Fruit fly (Drosophila melanogaster) whole organism, embryonic: Measurements from ENCODE around the gene CG7304.

Experiments
- Awh ChIP-seq: fragments of 200-800 bp; sonication (Bioruptor generic); IDR thresholded peaks from 2 replicates; pipeline ENCODE4, ENCODE4 v1.3.6; 2022; ENCODE audit warnings: missing biosample characterization, missing genetic modification characterization
- B-H2 ChIP-seq: fragments of 200-800 bp; sonication (Bioruptor generic); optimal IDR thresholded peaks from 2 replicates; lab custom pipeline; 2018; ENCODE audit warnings: missing biosample characterization, mild to moderate bottlenecking, missing genetic modification characterization
- CG10654 ChIP-seq: fragments of 200-800 bp; sonication (Bioruptor generic); optimal IDR thresholded peaks from 2 replicates; lab custom pipeline; 2016; ENCODE audit warnings: missing biosample characterization, missing genetic modification characterization
- CG11093 ChIP-seq: fragments of 200-800 bp; sonication (Bioruptor generic); IDR thresholded peaks from 3 replicates; pipeline ENCODE4 v1.3.6; 2022; ENCODE audit warnings: missing biosample characterization, missing genetic modification characterization
- CG12104 ChIP-seq: fragments of 200-800 bp; sonication (Bioruptor generic); optimal IDR thresholded peaks from 3 replicates; lab custom pipeline; 2016; ENCODE audit warnings: missing biosample characterization, missing genetic modification characterization
- CG13894 ChIP-seq: fragments of 200-800 bp; sonication (Bioruptor generic); optimal IDR thresholded peaks from 3 replicates; lab custom pipeline; 2018; ENCODE audit warnings: missing biosample characterization, mild to moderate bottlenecking, missing genetic modification characterization, moderate library complexity
- CG14050 ChIP-seq: fragments of 200-800 bp; sonication (Bioruptor generic); IDR thresholded peaks from 3 replicates; pipeline ENCODE4 v1.3.6; 2022; ENCODE audit warnings: missing biosample characterization, missing genetic modification characterization
- CG14667 ChIP-seq: fragments of 200-800 bp; sonication (Bioruptor generic); IDR thresholded peaks from 2 replicates; pipeline ENCODE4 v1.3.6; 2022; ENCODE audit warnings: missing biosample characterization, missing genetic modification characterization
- CG1792 ChIP-seq: fragments of 200-800 bp; sonication (Bioruptor generic); optimal IDR thresholded peaks from 2 replicates; lab custom pipeline; 2016; ENCODE audit warnings: missing biosample characterization, missing genetic modification characterization
- CG18262 ChIP-seq: fragments of 200-800 bp; optimal IDR thresholded peaks from 3 replicates; lab custom pipeline; 2019; ENCODE audit warnings: missing biosample characterization, mild to moderate bottlenecking, missing genetic modification characterization, moderate library complexity
- CG30403 ChIP-seq: fragments of 200-800 bp; sonication (Bioruptor generic); optimal IDR thresholded peaks from 3 replicates; lab custom pipeline; 2016; ENCODE audit warnings: missing biosample characterization, missing genetic modification characterization
- CG3163 ChIP-seq: fragments of 200-800 bp; sonication (Bioruptor generic); optimal IDR thresholded peaks from 3 replicates; lab custom pipeline; 2016; ENCODE audit warnings: missing biosample characterization, missing genetic modification characterization
- CG32532 ChIP-seq: fragments of 200-800 bp; sonication (Bioruptor generic); IDR thresholded peaks from 2 replicates; pipeline ENCODE4 v1.3.6; 2022; ENCODE audit warnings: missing biosample characterization, missing genetic modification characterization
- CG4282 ChIP-seq: fragments of 200-800 bp; sonication (Bioruptor generic); optimal IDR thresholded peaks from 2 replicates; lab custom pipeline; 2016; ENCODE audit warnings: missing biosample characterization, missing genetic modification characterization
- CG5953 ChIP-seq: fragments of 200-800 bp; sonication (Bioruptor generic); IDR thresholded peaks from 2 replicates; pipeline ENCODE4 v1.3.6; 2022; ENCODE audit warnings: missing biosample characterization, missing genetic modification characterization
- CG6689 ChIP-seq: fragments of 200-800 bp; sonication (Bioruptor generic); IDR thresholded peaks from 2 replicates; pipeline ENCODE4 v1.3.6; 2022; ENCODE audit warnings: missing biosample characterization, missing genetic modification characterization
- CG7372 ChIP-seq: fragments of 200-800 bp; sonication (Bioruptor generic); IDR thresholded peaks from 2 replicates; pipeline ENCODE4 v1.3.6; 2022; ENCODE audit warnings: missing biosample characterization, missing genetic modification characterization
- CG7556 ChIP-seq: fragments of 200-800 bp; sonication (Bioruptor generic); optimal IDR thresholded peaks from 2 replicates; lab custom pipeline; 2017; ENCODE audit warnings: missing biosample characterization, mild to moderate bottlenecking, missing genetic modification characterization
- CG8478 ChIP-seq: fragments of >200 bp; optimal IDR thresholded peaks from 2 replicates; lab custom pipeline; 2018
- CG8924 ChIP-seq: fragments of 200-800 bp; optimal IDR thresholded peaks from 3 replicates; lab custom pipeline; 2019; ENCODE audit warnings: missing biosample characterization, mild to moderate bottlenecking, missing genetic modification characterization, moderate library complexity
- CG9932 ChIP-seq: fragments of 200-800 bp; sonication (Bioruptor generic); IDR thresholded peaks from 2 replicates; pipeline ENCODE4 v1.3.6; 2022; ENCODE audit warnings: missing biosample characterization, missing genetic modification characterization
- Chrac-16 ChIP-seq: fragments of 200-800 bp; sonication (Bioruptor generic); optimal IDR thresholded peaks from 3 replicates; lab custom pipeline; 2016; ENCODE audit warnings: missing biosample characterization, missing genetic modification characterization
- Ets97D ChIP-seq: fragments of 200-800 bp; sonication (Bioruptor generic); optimal IDR thresholded peaks from 3 replicates; lab custom pipeline; 2016; ENCODE audit warnings: missing biosample characterization, missing genetic modification characterization
- Fer3 ChIP-seq: fragments of 200-800 bp; sonication (Bioruptor generic); optimal IDR thresholded peaks from 2 replicates; lab custom pipeline; 2018; ENCODE audit warnings: missing biosample characterization, mild to moderate bottlenecking, missing genetic modification characterization, moderate library complexity
- NC2α ChIP-seq: fragments of 200-800 bp; sonication (Bioruptor generic); optimal IDR thresholded peaks from 2 replicates; lab custom pipeline; 2016; ENCODE audit warnings: missing biosample characterization, missing genetic modification characterization
- Neu2 ChIP-seq: fragments of 200-800 bp; sonication (Bioruptor generic); optimal IDR thresholded peaks from 3 replicates; lab custom pipeline; 2016; ENCODE audit warnings: missing biosample characterization, missing genetic modification characterization, borderline replicate concordance
- Tbp ChIP-seq: fragments of >200 bp; optimal IDR thresholded peaks from 2 replicates; lab custom pipeline; 2018; ENCODE audit warnings: missing biosample characterization, missing genetic modification characterization
- ab ChIP-seq: fragments of 200-800 bp; sonication (Bioruptor generic); optimal IDR thresholded peaks from 2 replicates; lab custom pipeline; 2016; ENCODE audit warnings: missing biosample characterization, missing genetic modification characterization
- abd-A ChIP-seq: fragments of 200-800 bp; sonication (Bioruptor generic); optimal IDR thresholded peaks from 3 replicates; lab custom pipeline; 2019; ENCODE audit warnings: missing biosample characterization, mild to moderate bottlenecking, missing genetic modification characterization, moderate library complexity
- aop ChIP-seq: fragments of 200-800 bp; sonication (Bioruptor generic); IDR thresholded peaks from 2 replicates; pipeline ENCODE4 v1.3.6; 2022; ENCODE audit warnings: missing biosample characterization, missing genetic modification characterization
- ash1 ChIP-seq: fragments of 200-800 bp; sonication (Bioruptor generic); optimal IDR thresholded peaks from 2 replicates; lab custom pipeline; 2018; ENCODE audit warnings: missing biosample characterization, mild to moderate bottlenecking, missing genetic modification characterization
- bowl ChIP-seq: fragments of 200-800 bp; sonication (Bioruptor generic); IDR thresholded peaks from 2 replicates; pipeline ENCODE4 v1.3.6; 2022; ENCODE audit warnings: missing biosample characterization, missing genetic modification characterization
- caup ChIP-seq: fragments of 200-800 bp; sonication (Bioruptor generic); optimal IDR thresholded peaks from 3 replicates; lab custom pipeline; 2017; ENCODE audit warnings: missing biosample characterization, mild to moderate bottlenecking, missing genetic modification characterization, moderate library complexity; ENCODE audit not compliant: severe bottlenecking
- chinmo ChIP-seq: fragments of 200-800 bp; sonication (Bioruptor generic); IDR thresholded peaks from 4 replicates; pipeline ENCODE4 v1.3.6; 2022; ENCODE audit warnings: missing biosample characterization, missing genetic modification characterization; ENCODE audit not compliant: partially characterized antibody
- crp ChIP-seq, 2 experiments: fragments of 200-800 bp; sonication (Bioruptor generic); optimal IDR thresholded peaks; 2 replicates in 1 of 2; 3 replicates in 1 of 2; lab custom pipeline; 2017; ENCODE audit warnings: missing biosample characterization in 2 of 2, missing genetic modification characterization in 2 of 2, mild to moderate bottlenecking in 1 of 2, moderate library complexity in 1 of 2
- dpn ChIP-seq, 2 experiments: fragments of 200-800 bp; sonication (Bioruptor generic); optimal IDR thresholded peaks; 3 replicates each; lab custom pipeline; 2016; ENCODE audit warnings: missing biosample characterization in 2 of 2, missing genetic modification characterization in 2 of 2
- exex ChIP-seq: fragments of 200-800 bp; sonication (Bioruptor generic); optimal IDR thresholded peaks from 4 replicates; lab custom pipeline; 2018; ENCODE audit warnings: missing biosample characterization, mild to moderate bottlenecking, missing genetic modification characterization, moderate library complexity
- gsb ChIP-seq: fragments of 200-800 bp; sonication (Bioruptor generic); IDR thresholded peaks from 2 replicates; pipeline ENCODE4 v1.3.6; 2022; ENCODE audit warnings: missing biosample characterization, missing genetic modification characterization
- ham ChIP-seq: fragments of 200-800 bp; sonication (Bioruptor generic); IDR thresholded peaks from 2 replicates; pipeline ENCODE4 v1.3.6; 2022; ENCODE audit warnings: missing biosample characterization, missing genetic modification characterization
- hth ChIP-seq: fragments of >200 bp; optimal IDR thresholded peaks from 2 replicates; lab custom pipeline; 2017; ENCODE audit warnings: inconsistent platforms
- jing ChIP-seq: fragments of 200-800 bp; sonication (Bioruptor generic); optimal IDR thresholded peaks from 2 replicates; lab custom pipeline; 2018; ENCODE audit warnings: missing biosample characterization, mild to moderate bottlenecking, missing genetic modification characterization
- kah ChIP-seq: fragments of 200-800 bp; sonication (Bioruptor generic); optimal IDR thresholded peaks from 2 replicates; lab custom pipeline; 2018; ENCODE audit warnings: missing biosample characterization, mild to moderate bottlenecking, missing genetic modification characterization
- kay ChIP-seq: fragments of 200-800 bp; sonication (Bioruptor generic); optimal IDR thresholded peaks from 2 replicates; lab custom pipeline; 2016; ENCODE audit warnings: missing biosample characterization, missing genetic modification characterization
- knrl ChIP-seq: fragments of 200-800 bp; sonication (Bioruptor generic); IDR thresholded peaks from 3 replicates; pipeline ENCODE4 v1.3.6; 2022; ENCODE audit warnings: missing biosample characterization, missing genetic modification characterization; ENCODE audit not compliant: partially characterized antibody
- lola ChIP-seq, 3 experiments: fragments of >200 bp in 2 of 3; fragments of 200-800 bp in 1 of 3; sonication (Bioruptor generic) in 1 of 3; optimal IDR thresholded peaks; 2 replicates each; lab custom pipeline; 2017 to 2019; ENCODE audit warnings: missing biosample characterization in 3 of 3, missing genetic modification characterization in 3 of 3, mild to moderate bottlenecking in 1 of 3, moderate library complexity in 1 of 3
- luna ChIP-seq: fragments of 200-800 bp; sonication (Bioruptor generic); optimal IDR thresholded peaks from 2 replicates; lab custom pipeline; 2016; ENCODE audit warnings: missing biosample characterization, missing genetic modification characterization
- maf-S ChIP-seq: fragments of 200-800 bp; sonication (Bioruptor generic); optimal IDR thresholded peaks from 2 replicates; lab custom pipeline; 2016; ENCODE audit warnings: missing biosample characterization, missing genetic modification characterization
- nerfin-1 ChIP-seq: fragments of 200-800 bp; sonication (Bioruptor generic); optimal IDR thresholded peaks from 3 replicates; lab custom pipeline; 2019; ENCODE audit warnings: missing biosample characterization, mild to moderate bottlenecking, missing genetic modification characterization, moderate library complexity
- schlank ChIP-seq: fragments of 200-800 bp; sonication (Bioruptor generic); optimal IDR thresholded peaks from 2 replicates; lab custom pipeline; 2018; ENCODE audit warnings: missing biosample characterization, mild to moderate bottlenecking, missing genetic modification characterization
- usp ChIP-seq: fragments of >200 bp; optimal IDR thresholded peaks from 2 replicates; lab custom pipeline; 2017; ENCODE audit warnings: missing biosample characterization, missing genetic modification characterization
- zen ChIP-seq: fragments of 200-800 bp; sonication (Bioruptor generic); optimal IDR thresholded peaks from 3 replicates; lab custom pipeline; 2018; ENCODE audit warnings: missing biosample characterization, mild to moderate bottlenecking, missing genetic modification characterization, moderate library complexity

CG7304 gene

dm6 chr3L:15729306-15730006, 49.9 kb downstream of the CG7304 start (continued):
- TF ChIP-seq gsb (GFP tag; lab: Robert Waterston, UW) (no peak), CG13894 (tag; lab: Kevin White, UChicago) (no peak), CG8924 (tag; lab: Kevin White, UChicago) (no peak), maf-S (GFP tag; lab: Kevin White, UChicago) (no peak), NC2α (no peak), usp (GFP tag; lab: Kevin White, UChicago) (no peak), CG30403 (GFP tag; lab: Kevin White, UChicago) (no peak), bowl (no peak), CG14667 (no peak), abd-A (tag; lab: Kevin White, UChicago) (peak; percentile 69), B-H2 (no peak), kah (GFP tag; lab: Kevin White, UChicago) (peak; percentile 33), crp (GFP tag; optimal IDR thresholded peaks at IDR 0.05; lab: Kevin White, UChicago) (no peak), CG4282 (GFP tag; lab: Kevin White, UChicago) (no peak), knrl (GFP tag; lab: Robert Waterston, UW) (peak; percentile 35; the same call in 1 of the 3 replicates), CG3163 (peak; percentile 15), Neu2 (GFP tag; lab: Kevin White, UChicago) (no peak), chinmo (GFP tag; lab: Robert Waterston, UW) (peak; percentile 75; the same call in 1 of the 4 replicates), Ets97D (no peak), schlank (tag; lab: Kevin White, UChicago) (no peak), CG12104 (GFP tag; lab: Kevin White, UChicago) (no peak), Fer3 (tag; lab: Kevin White, UChicago) (no peak), zen (tag; lab: Kevin White, UChicago) (no peak), Awh (GFP tag; lab: Robert Waterston, UW) (no peak), CG14050 (no peak), CG5953 (GFP tag; lab: Robert Waterston, UW) (no peak), CG7556 (GFP tag; lab: Kevin White, UChicago) (no peak), kay (no peak), CG8478 (lab: Kevin White, UChicago) (no peak), Chrac-16 (GFP tag; lab: Kevin White, UChicago) (no peak), CG18262 (tag; lab: Kevin White, UChicago) (peak; percentile 18), CG32532 (GFP tag; lab: Robert Waterston, UW) (peak; percentile 55; the same call in 1 of the 2 replicates), luna (GFP tag; lab: Kevin White, UChicago) (no peak), CG1792 (GFP tag; lab: Kevin White, UChicago) (no peak), jing (GFP tag; lab: Kevin White, UChicago) (peak; percentile 48), lola (GFP tag; optimal IDR thresholded peaks at IDR 0.05; lab: Kevin White, UChicago) (no peak), ash1 (GFP tag; lab: Kevin White, UChicago) (peak; percentile 27), dpn (GFP tag; optimal IDR thresholded peaks at IDR 0.05; lab: Kevin White, UChicago) (no peak), caup (GFP tag; lab: Kevin White, UChicago) (no peak), ham (no peak), nerfin-1 (tag; lab: Kevin White, UChicago) (peak; percentile 57), exex (tag; lab: Kevin White, UChicago) (no peak), CG9932 (GFP tag; lab: Robert Waterston, UW) (no peak), hth (lab: Kevin White, UChicago) (no peak), Tbp (GFP tag; lab: Kevin White, UChicago) (no peak), CG10654 (no peak), aop (no peak), ab (GFP tag; lab: Kevin White, UChicago) (no peak), CG11093 (GFP tag; lab: Robert Waterston, UW) (no peak), CG7372 (GFP tag; lab: Robert Waterston, UW) (no peak), CG6689 (GFP tag; lab: Robert Waterston, UW) (no peak)
